Fruit fly (Drosophila melanogaster): Measurements from ENCODE around the gene CG17298.

The CG17298 gene

DNA sequence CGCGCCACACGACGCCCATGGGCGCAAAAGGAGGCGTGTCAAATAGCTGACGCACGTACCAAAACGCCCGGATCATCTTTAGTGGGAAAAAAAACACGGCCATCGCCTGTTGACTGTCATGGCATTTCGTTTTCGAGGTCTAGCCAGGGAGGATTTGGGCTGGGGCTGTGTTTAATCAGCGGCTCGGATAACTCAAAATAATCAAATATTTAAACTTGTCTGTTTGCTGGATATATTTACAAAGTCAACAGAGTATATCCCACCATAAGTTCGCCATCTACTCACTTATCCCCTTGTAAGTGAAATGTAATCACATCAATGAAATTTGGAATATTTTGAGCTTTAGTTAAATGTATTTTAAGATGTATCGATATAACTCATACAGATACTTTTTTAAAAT is 22.2 kb upstream of the CG17298 start:
- TF ChIP-seq dac (GFP tag; optimal IDR thresholded peaks at IDR 0.05) (no peak), CG6276 (GFP tag; optimal IDR thresholded peaks at IDR 0.05) (no peak), Ets21C (GFP tag; optimal IDR thresholded peaks at IDR 0.05) (no peak), achi (GFP tag; optimal IDR thresholded peaks at IDR 0.05) (no peak), CG3032 (tag; optimal IDR thresholded peaks at IDR 0.05) (no peak), CG1621 (tag; optimal IDR thresholded peaks at IDR 0.05) (no peak), Lpt (GFP tag; optimal IDR thresholded peaks at IDR 0.05) (no peak), CG15336 (GFP tag; IDR thresholded peaks at IDR 0.05) (no peak), Hr4 (GFP tag; optimal IDR thresholded peaks at IDR 0.05) (no peak), CG4318 (GFP tag; optimal IDR thresholded peaks at IDR 0.05) (no peak), ss (GFP tag; optimal IDR thresholded peaks at IDR 0.05) (no peak), Gug (GFP tag; IDR thresholded peaks at IDR 0.05) (no peak), CG11294 (GFP tag; IDR thresholded peaks at IDR 0.05) (no peak), Sox14 (GFP tag; optimal IDR thresholded peaks at IDR 0.05) (no peak), CG6854 (GFP tag; optimal IDR thresholded peaks at IDR 0.05) (no peak), salr (GFP tag; optimal IDR thresholded peaks at IDR 0.05) (no peak), Blimp-1 (GFP tag; optimal IDR thresholded peaks at IDR 0.05) (no peak)

DNA sequence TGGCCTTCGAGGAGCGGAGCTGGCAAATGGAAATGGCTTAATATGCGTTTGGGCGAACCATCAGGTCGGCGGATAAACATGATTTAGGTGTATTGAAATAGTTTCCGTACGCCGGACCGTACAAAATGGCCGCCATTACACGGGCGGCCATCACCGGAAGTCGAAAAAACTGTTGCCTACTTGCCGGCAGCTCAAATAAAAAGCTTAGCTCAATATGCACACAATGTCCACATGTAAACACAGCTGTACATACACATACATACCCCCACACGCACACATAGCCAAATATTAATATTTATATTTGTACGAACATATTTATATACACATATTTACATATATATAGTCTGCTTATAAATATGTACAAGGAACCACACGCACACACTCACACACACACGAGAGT is 19.8 kb upstream of the CG17298 start:
- peak; percentile 25 for TF ChIP-seq OdsH (GFP tag; optimal IDR thresholded peaks at IDR 0.05)
- peak; percentile 56; the same call in 2 of the 3 replicates for TF ChIP-seq eg (GFP tag; IDR thresholded peaks at IDR 0.05)
- TF ChIP-seq topi (GFP tag; optimal IDR thresholded peaks at IDR 0.05), result peak; percentile 6
- peak; percentile 33 for TF ChIP-seq CG34406 (GFP tag; optimal IDR thresholded peaks at IDR 0.05)
- no peak for TF ChIP-seq CG6276 (GFP tag; optimal IDR thresholded peaks at IDR 0.05)
- 0 out of 2 replicates have a peak, but pooled peaks have one; percentile 12 for TF ChIP-seq CG11294 (GFP tag; IDR thresholded peaks at IDR 0.05)
- TF ChIP-seq dac (GFP tag; optimal IDR thresholded peaks at IDR 0.05), result no peak
- TF ChIP-seq lz (GFP tag; optimal IDR thresholded peaks at IDR 0.05), result no peak
- TF ChIP-seq CG1621 (tag; optimal IDR thresholded peaks at IDR 0.05), result peak; percentile 49
- TF ChIP-seq Eip78C (GFP tag), result peak; percentile 70
- TF ChIP-seq fkh (GFP tag; optimal IDR thresholded peaks at IDR 0.05), result peak; percentile 60
- TF ChIP-seq CG6163 (GFP tag; IDR thresholded peaks at IDR 0.05), result 0 out of 3 replicates have a peak, but pooled peaks have one; percentile 19
- peak; percentile 33 for TF ChIP-seq net (GFP tag; optimal IDR thresholded peaks at IDR 0.05)
- no peak for TF ChIP-seq vri (GFP tag; optimal IDR thresholded peaks at IDR 0.05)
- peak; percentile 35 for TF ChIP-seq CG3919 (GFP tag; optimal IDR thresholded peaks at IDR 0.05)
- peak; percentile 38 for TF ChIP-seq achi (GFP tag; optimal IDR thresholded peaks at IDR 0.05)
- no peak for TF ChIP-seq Lpt (GFP tag; optimal IDR thresholded peaks at IDR 0.05)
- TF ChIP-seq Sox15 (GFP tag; optimal IDR thresholded peaks at IDR 0.05), result no peak
- peak; percentile 2 for TF ChIP-seq CG8632 (GFP tag; optimal IDR thresholded peaks at IDR 0.05)
- TF ChIP-seq CG15336 (GFP tag; IDR thresholded peaks at IDR 0.05), result peak; percentile 27; the same call in 1 of the 2 replicates

DNA sequence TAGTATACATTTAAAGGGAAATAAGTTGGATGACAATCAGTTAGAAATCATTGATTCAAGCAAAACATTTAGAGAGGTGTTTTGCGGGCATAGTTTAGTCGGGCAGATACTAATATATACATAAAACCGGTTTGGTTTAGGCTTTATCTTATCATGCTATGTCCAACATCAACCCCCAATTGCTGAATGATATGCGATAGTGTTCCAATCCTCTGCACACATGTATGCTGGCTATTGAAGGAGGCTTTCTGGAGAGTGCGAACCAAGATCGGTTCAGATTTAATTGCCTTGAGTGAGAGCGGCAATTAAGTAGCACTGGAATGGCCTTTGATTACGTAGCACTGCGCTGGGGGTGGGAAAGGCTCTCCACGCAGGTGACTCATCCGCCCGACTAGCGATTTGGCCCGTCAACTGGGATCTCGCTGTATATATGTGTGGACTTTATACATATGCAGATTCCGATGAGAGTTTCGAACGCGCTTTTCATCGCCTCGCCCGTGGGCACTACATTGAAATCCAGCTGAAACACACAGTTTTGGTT is 15.0 kb upstream of the CG17298 start:
- no peak for TF ChIP-seq esn (GFP tag; optimal IDR thresholded peaks at IDR 0.05)
- no peak for TF ChIP-seq CG6163 (GFP tag; IDR thresholded peaks at IDR 0.05)
- no peak for TF ChIP-seq fkh (GFP tag; optimal IDR thresholded peaks at IDR 0.05)
- no peak for TF ChIP-seq Ets21C (GFP tag; optimal IDR thresholded peaks at IDR 0.05)
- peak; percentile 22 for TF ChIP-seq CG6808 (GFP tag; optimal IDR thresholded peaks at IDR 0.05)
- TF ChIP-seq CG10631 (GFP tag; optimal IDR thresholded peaks at IDR 0.05), result no peak
- no peak for TF ChIP-seq Sox14 (GFP tag; optimal IDR thresholded peaks at IDR 0.05)
- TF ChIP-seq ss (GFP tag; optimal IDR thresholded peaks at IDR 0.05), result peak in 1 of 2 experiments; percentile 44
- TF ChIP-seq Sox15 (GFP tag; optimal IDR thresholded peaks at IDR 0.05), result no peak
- no peak for TF ChIP-seq Gug (GFP tag; IDR thresholded peaks at IDR 0.05)

DNA sequence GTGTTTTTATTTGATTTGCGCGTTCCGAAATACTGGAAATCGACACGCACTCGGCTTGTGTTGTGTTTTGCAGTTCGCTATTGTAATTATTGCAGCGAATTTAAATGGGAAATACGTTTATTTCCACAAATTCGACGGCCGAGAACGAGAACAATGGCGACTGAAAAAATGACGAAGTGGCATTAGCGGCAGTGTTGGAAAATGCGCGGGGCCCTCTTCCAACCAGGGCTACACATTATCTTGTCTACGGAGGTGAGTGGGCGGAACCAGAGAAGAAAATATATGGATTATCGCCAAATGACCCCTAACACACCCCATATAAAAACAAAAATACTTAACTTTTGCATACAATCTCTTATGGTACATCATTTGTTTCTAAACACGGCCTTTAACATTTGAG is 14.1 kb upstream of the CG17298 start, which contains the start of gene Rab1:
TSS of gene Rab1 (minus strand) at position 188 of the 400 bp plus-strand sequence.
- TF ChIP-seq CG6808 (GFP tag; optimal IDR thresholded peaks at IDR 0.05) (peak; percentile 19), CG8632 (GFP tag; optimal IDR thresholded peaks at IDR 0.05) (no peak), Sox15 (GFP tag; optimal IDR thresholded peaks at IDR 0.05) (peak; percentile 8), CG6792 (GFP tag; optimal IDR thresholded peaks at IDR 0.05) (peak; percentile 30), net (GFP tag; optimal IDR thresholded peaks at IDR 0.05) (peak; percentile 26), CG6276 (GFP tag; optimal IDR thresholded peaks at IDR 0.05) (no peak), CG10631 (GFP tag; optimal IDR thresholded peaks at IDR 0.05) (peak; percentile 31), CG3032 (tag; optimal IDR thresholded peaks at IDR 0.05) (peak; percentile 20), Met (GFP tag; optimal IDR thresholded peaks at IDR 0.05) (no peak), CG11294 (GFP tag; IDR thresholded peaks at IDR 0.05) (no peak), CG31627 (GFP tag; optimal IDR thresholded peaks at IDR 0.05) (peak; percentile 31), Sox14 (GFP tag; optimal IDR thresholded peaks at IDR 0.05) (peak; percentile 89), CG1621 (tag; optimal IDR thresholded peaks at IDR 0.05) (peak; percentile 66), Hr39 (GFP tag; optimal IDR thresholded peaks at IDR 0.05) (peak; percentile 33), CG9139 (GFP tag; optimal IDR thresholded peaks at IDR 0.05) (peak; percentile 7), salr (GFP tag; optimal IDR thresholded peaks at IDR 0.05) (no peak), CG6854 (GFP tag; optimal IDR thresholded peaks at IDR 0.05) (peak; percentile 42), Blimp-1 (GFP tag; optimal IDR thresholded peaks at IDR 0.05) (peak; percentile 59), Eip75B (GFP tag; optimal IDR thresholded peaks at IDR 0.05) (peak; percentile 41), lz (GFP tag; optimal IDR thresholded peaks at IDR 0.05) (peak; percentile 38), CG8319 (GFP tag; optimal IDR thresholded peaks at IDR 0.05) (peak; percentile 29), Eip78C (GFP tag) (peak; percentile 83), Hr4 (GFP tag; optimal IDR thresholded peaks at IDR 0.05) (peak; percentile 13), fd59A (GFP tag; optimal IDR thresholded peaks at IDR 0.05) (no peak), Hr38 (GFP tag; optimal IDR thresholded peaks at IDR 0.05) (no peak)
